Fruit fly (Drosophila melanogaster): ENCODE data around the gene CG43774.

- TF ChIP-seq CHES-1-like (GFP tag; optimal IDR thresholded peaks at IDR 0.05) (no peak), cato (GFP tag; optimal IDR thresholded peaks at IDR 0.05; ENCODE audit: borderline replicate concordance) (no peak), Kr (GFP tag; optimal IDR thresholded peaks at IDR 0.05) (no peak), grau (tag; optimal IDR thresholded peaks at IDR 0.05) (no peak), Bteb2 (GFP tag; optimal IDR thresholded peaks at IDR 0.05) (no peak)
Observed at dm6 chr2L:4008353-4008752, at the start of gene CG43774.
